Worm (Caenorhabditis elegans): ENCODE data around the gene K03H6.1.

ce11 chrIV:1555021-1555720, 31.7 kb downstream of the K03H6.1 start, which contains the start of gene C34H4.1:
- TF ChIP-seq ceh-6 (GFP tag; optimal IDR thresholded peaks at IDR 0.05) (no peak), pqm-1 (tag; optimal IDR thresholded peaks at IDR 0.05) (no peak), pag-3 (tag; optimal IDR thresholded peaks at IDR 0.05; ENCODE audit: borderline replicate concordance) (no peak), nfya-1 (tag; optimal IDR thresholded peaks at IDR 0.05) (no peak), dve-1 (tag; optimal IDR thresholded peaks at IDR 0.05) (no peak), tbx-2 (tag; optimal IDR thresholded peaks at IDR 0.05) (no peak), pha-4 (tag; optimal IDR thresholded peaks at IDR 0.05) (no peak), C08G9.2 (tag; optimal IDR thresholded peaks at IDR 0.05) (no peak), elt-2 (tag; optimal IDR thresholded peaks at IDR 0.05) (no peak), ama-1 (optimal IDR thresholded peaks at IDR 0.05) (no peak), ahr-1 (tag; optimal IDR thresholded peaks at IDR 0.05) (no peak), sox-4 (tag; optimal IDR thresholded peaks at IDR 0.05) (no peak), pros-1 (tag; optimal IDR thresholded peaks at IDR 0.05) (no peak)
